Worm (Caenorhabditis elegans) whole organism, L4 larva: Measurements from ENCODE around the gene ctsa-4.1.

Experiments
- ceh-20 ChIP-seq: fragments of 200-800 bp; sonication (Bioruptor generic); IDR thresholded peaks from 2 replicates; pipeline ENCODE4 v1.3.6; 2022; ENCODE audit warnings: missing genetic modification reagents, missing genetic modification characterization, missing compliant biosample characterization
- ceh-82 ChIP-seq: sonication (generic microtip); optimal IDR thresholded peaks from 2 replicates; lab custom pipeline; 2017; ENCODE audit warnings: missing biosample characterization, missing genetic modification characterization
- dmd-8 ChIP-seq: fragments of 200-800 bp; sonication (Bioruptor generic); IDR thresholded peaks from 2 replicates; pipeline ENCODE4 v1.3.6; 2022; ENCODE audit warnings: missing genetic modification characterization, missing compliant biosample characterization
- nhr-11 ChIP-seq: fragments of 150-350 bp; optimal IDR thresholded peaks from 2 replicates; lab custom pipeline; 2014; ENCODE audit warnings: missing biosample characterization, missing genetic modification characterization

ce11 chrII:6355396-6356346, 11.1 kb upstream of the ctsa-4.1 start, which contains the start of gene C32D5.11:
- no peak for TF ChIP-seq ceh-20
- TF ChIP-seq dmd-8 (GFP tag; lab: Robert Waterston, UW) = no peak
- peak; percentile 60 for TF ChIP-seq nhr-11 (tag; lab: Kevin White, UChicago)
- no peak for TF ChIP-seq ceh-82
